Fruit fly (Drosophila melanogaster) ovary, adult (tissue): ENCODE measurements around the gene Tsp2A.

Source experiments
- CG17801 ChIP-seq: fragments of 200-800 bp; optimal IDR thresholded peaks from 2 replicates; lab custom pipeline; 2019; ENCODE audit warnings: missing biosample characterization, mild to moderate bottlenecking, missing genetic modification characterization, moderate library complexity; ENCODE audit not compliant: partially characterized antibody

Gene Tsp2A

DNA sequence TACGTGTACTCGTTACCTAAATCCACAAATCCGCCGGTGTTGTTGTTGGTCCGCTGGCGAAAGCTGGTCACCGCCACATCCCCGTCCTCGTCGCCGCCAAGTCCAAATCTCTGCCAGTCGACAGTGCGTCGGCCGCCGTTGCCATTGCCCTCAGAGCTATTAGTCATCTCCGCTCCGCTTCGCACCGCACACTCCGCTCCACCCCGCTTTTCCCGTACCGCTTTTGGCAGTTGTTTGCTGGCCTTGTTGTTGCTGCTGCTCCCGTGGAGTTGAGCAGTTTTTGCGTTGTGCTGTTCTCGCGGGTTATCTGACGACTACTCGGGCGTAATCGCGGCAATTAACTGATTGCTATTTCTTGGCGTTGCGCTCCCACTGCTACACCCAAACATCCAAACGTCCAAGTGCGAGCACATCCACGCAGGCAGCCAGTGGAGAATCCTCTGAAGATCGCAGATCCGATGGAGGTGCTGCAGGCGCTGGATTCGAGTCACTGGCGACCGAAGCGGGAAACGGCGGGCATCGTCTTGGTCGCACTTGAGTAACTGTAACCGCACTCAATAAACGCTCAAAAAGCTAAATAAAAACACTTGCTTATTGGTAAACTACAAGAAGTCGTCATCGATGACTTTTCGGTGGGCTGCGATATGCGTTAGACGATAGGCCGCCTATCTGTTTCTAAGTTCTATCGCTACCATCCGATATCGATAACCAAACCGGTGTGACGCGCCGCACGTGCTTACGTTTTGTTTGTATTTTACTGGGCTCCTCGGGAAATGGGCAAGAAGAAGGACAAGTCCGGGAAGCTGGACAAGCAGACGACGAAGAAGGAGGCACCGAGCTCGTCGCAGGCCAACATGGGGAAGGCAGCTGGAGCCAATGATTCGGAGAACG is 7.2 kb downstream of the Tsp2A start, which contains the start of the genes CG12773 and CG11417:
Gene CG12773 (minus strand): TSS at position 660 of the 891 bp plus-strand sequence.
Gene CG11417 (plus strand): TSS at position 693 of the 891 bp plus-strand sequence.
- no peak for TF ChIP-seq CG17801 (GFP tag; lab: Kevin White, UChicago)

DNA sequence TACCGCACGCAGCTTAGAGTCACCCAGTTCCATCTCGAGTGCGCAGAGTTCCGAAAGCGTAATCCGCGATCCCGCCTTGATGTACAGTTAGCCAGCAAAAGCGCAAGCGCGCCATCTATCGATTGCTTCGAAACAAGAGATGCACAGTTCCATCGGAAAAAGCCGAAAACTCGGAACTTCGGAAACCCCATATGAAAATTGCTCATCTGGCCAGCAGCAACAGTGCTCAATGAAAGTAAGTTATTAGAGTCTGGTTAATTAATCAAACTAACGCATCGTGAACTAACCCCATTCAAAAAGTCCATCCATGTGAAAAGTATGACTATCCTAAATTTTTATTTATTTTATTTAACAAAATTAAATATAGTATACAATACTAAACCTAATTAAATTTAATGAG is 11.1 kb downstream of the Tsp2A start, which contains the start of gene png:
Gene png (minus strand): TSS at position 101 of the 400 bp plus-strand sequence.
- TF ChIP-seq CG17801 (GFP tag; lab: Kevin White, UChicago) = no peak

DNA sequence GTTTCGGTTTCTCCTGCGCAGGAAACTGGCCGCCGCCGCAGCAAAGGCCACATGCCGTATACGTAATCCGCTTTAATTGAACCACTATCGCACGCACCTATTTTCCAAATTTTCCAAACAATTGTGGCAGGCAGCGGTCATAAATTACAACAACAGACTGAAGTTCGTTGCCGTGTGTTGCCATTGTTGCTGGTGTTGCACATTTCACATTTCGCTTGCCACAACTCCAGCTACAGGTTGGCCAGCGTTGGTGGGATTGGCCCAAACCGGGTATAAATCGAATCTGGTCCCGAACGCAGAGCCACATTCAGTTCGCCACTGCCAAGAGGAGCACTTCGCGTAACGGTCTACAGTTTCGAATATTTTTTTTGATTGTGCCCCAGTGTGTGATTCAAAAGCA is 22.6 kb downstream of the Tsp2A start, which contains the start of gene CG14770:
Gene CG14770 (plus strand): TSS at position 301 of the 400 bp plus-strand sequence.
- TF ChIP-seq CG17801 (GFP tag; lab: Kevin White, UChicago) = no peak

DNA sequence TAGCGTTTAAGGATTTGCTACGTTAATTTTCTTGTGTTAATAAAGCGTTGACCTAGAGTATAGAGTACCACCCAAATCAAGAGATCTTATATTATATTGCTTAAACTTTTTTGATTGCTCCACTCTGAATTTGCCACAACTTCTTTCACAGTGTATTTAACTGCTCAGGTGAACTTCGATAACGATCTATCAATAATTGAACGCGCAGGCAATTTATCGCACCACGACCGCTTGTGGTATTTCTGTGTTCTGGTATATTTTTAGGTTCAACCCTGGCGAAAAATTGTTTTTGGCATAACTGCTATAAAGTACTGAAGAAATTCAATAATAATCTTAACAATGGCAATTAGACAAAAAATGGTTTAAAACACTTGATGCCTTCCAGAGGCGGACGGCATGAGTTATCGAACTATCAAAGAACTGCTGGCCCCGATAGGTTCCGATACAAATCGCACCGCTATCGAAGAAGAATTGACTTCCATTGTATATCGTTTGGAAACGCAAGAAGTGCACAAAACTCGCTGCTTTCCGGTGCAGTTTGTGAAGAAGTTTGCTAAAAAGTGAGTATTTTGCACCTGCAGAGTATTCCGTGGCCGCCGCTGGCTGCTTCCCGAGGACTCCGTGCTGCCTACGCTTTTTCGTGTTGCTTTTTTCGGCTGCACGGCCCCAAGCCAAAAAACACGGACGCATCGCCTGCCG is 23.9 kb downstream of the Tsp2A start, which contains the start of gene ssx:
Gene ssx (plus strand): TSS at position 477 of the 699 bp plus-strand sequence.
- peak; percentile 51 for TF ChIP-seq CG17801 (GFP tag; lab: Kevin White, UChicago)

DNA sequence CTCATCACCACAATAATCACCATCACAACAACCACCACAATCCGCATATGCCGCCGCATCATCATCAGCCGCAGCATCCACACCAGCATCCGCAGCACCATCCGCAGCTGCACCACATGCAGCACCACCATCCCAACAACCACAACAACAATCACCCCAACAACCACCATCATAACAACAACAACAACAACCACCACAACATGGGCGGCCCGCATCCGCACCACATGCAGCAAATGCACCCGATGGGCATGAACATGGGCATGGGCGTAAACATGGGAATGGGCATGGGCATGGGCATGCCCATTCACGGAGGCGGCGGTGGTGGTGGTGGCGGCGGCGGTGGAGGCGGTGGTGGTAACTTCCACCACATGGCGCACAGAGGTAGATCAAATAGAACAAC is 26.3 kb downstream of the Tsp2A start:
- TF ChIP-seq CG17801 (GFP tag; lab: Kevin White, UChicago) = no peak

- TF ChIP-seq CG17801 (GFP tag; lab: Kevin White, UChicago) = no peak
Measured at dm6 chrX:1375265-1375958, 29.1 kb downstream of the Tsp2A start, which contains the start of gene AMPKalpha. TSS of gene AMPKalpha (plus strand) at chrX:1375536.

- no peak for TF ChIP-seq CG17801 (GFP tag; lab: Kevin White, UChicago)
Measured at dm6 chrX:1379692-1380349, 33.5 kb downstream of the Tsp2A start.

dm6 chrX:1380350-1381060 is 34.2 kb downstream of the Tsp2A start, which contains the start of the genes CG3719 and CG32813:
TSS of gene CG3719 (minus strand) at chrX:1380480.
TSS of gene CG32813 (plus strand) at chrX:1380914.
- no peak for TF ChIP-seq CG17801 (GFP tag; lab: Kevin White, UChicago)

DNA sequence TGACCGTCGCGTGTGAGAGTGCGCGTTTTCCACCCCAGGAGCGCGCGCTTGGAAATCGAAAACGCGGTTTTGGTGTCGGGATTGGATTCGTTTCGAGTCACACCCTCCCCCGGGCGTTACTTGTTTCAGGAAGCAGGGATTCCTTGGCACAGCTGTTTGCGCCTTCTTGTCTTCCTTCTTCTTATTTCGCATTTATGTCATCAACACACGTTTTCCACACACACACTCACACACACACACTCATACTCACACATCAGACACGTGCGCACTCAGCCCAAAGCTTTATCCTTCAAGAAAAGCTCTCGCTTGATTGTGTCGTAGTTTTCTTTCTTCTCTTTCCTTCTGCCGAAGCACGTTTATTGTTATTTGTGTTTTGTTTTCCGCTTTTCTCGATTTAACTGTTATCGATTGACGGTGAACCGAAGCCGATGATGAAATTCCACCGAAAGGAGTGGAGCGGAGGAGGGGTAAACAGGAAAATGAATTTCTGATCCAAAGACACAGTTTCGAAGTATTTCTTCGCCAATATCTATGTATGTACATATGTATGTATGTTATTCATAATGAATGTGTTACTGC is 35.1 kb downstream of the Tsp2A start:
- TF ChIP-seq CG17801 (GFP tag; lab: Kevin White, UChicago) = no peak

DNA sequence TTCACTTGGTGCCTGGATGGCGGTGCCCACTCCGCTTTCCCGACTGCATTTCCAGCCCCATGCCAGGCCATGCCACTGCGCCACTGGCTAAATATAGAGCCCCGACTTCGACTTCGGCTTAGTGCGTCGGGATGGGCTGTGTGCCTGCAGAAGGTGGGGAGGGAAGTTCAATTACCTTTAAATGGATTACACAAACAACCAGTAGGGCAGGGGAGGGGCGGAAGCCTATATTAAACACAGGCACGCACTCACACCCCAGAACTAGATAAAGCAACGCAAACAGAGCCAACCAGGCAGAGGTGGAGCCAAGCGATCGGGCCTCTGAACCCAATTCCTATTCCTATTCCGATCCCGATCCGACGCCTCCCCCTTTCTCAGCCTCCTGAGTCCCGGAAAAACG is 36.1 kb downstream of the Tsp2A start:
- no peak for TF ChIP-seq CG17801 (GFP tag; lab: Kevin White, UChicago)

dm6 chrX:1384232-1384631 is 37.9 kb downstream of the Tsp2A start:
- TF ChIP-seq CG17801 (GFP tag; lab: Kevin White, UChicago) = no peak

DNA sequence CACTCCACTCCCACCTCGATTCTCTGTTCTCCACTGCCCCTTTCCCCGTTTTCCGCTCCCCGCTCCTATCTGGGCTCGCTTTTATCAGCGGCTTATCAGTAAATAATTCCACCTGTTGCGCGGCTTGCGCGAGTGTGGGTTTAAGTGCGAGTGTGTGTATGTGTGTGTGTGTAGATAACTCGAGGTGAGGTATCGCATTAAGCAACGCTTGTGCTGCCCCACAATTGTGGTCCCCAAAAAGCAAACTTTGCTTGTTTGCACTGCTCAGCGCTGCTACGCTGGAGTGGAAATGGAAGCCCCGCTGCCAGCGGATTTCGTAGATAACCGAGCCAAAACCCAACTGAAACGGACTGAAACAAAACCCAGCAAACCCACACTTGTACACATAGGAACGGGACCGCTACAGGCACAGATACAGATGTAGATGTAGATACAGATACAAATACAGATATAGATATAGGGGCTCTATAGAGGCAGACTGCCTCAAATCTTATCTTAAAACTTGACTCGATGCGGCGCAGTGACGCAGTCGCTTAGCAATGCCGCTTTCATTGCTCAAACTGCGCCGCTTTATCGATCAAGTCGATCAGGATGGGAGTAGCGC is 40.9 kb downstream of the Tsp2A start:
- no peak for TF ChIP-seq CG17801 (GFP tag; lab: Kevin White, UChicago)
